Worm (Caenorhabditis elegans) whole organism, early embryonic: ENCODE measurements around the gene T22B7.22.

Source experiments
- F13C5.2 ChIP-seq: sonication (generic microtip); optimal IDR thresholded peaks from 2 replicates; lab custom pipeline; 2017; ENCODE audit warnings: mild to moderate bottlenecking, missing genetic modification characterization, inconsistent platforms, missing compliant biosample characterization
- ama-1 ChIP-seq: fragments of 150-350 bp; optimal IDR thresholded peaks from 2 replicates; lab custom pipeline; 2014
- flt-1 ChIP-seq: fragments of 200-800 bp; sonication (Bioruptor generic); IDR thresholded peaks from 2 replicates; pipeline ENCODE4 v1.3.6; 2022; ENCODE audit warnings: missing genetic modification characterization, missing compliant biosample characterization
- hnd-1 ChIP-seq: sonication (generic microtip); optimal IDR thresholded peaks from 2 replicates; lab custom pipeline; 2016; ENCODE audit warnings: missing genetic modification characterization, missing compliant biosample characterization
- pes-1 ChIP-seq: fragments of 200-800 bp; sonication (Bioruptor generic); IDR thresholded peaks from 2 replicates; pipeline ENCODE4 v1.3.6; 2022; ENCODE audit warnings: missing genetic modification reagents, missing genetic modification characterization, missing compliant biosample characterization
- tbx-37 ChIP-seq: fragments of 200-800 bp; sonication (Bioruptor generic); conservative IDR thresholded peaks from 2 replicates; pipeline ENCODE4 v1.3.6; 2022; ENCODE audit warnings: missing genetic modification reagents, missing genetic modification characterization, missing compliant biosample characterization

- TF ChIP-seq ama-1 (lab: Kevin White, UChicago): no peak
- TF ChIP-seq F13C5.2 (tag; lab: Kevin White, UChicago): no peak
- no peak for TF ChIP-seq hnd-1
- no peak for TF ChIP-seq tbx-37 (GFP tag; lab: Robert Waterston, UW)
- TF ChIP-seq pes-1 (GFP tag; lab: Robert Waterston, UW): no peak
- TF ChIP-seq flt-1: no peak
Observed at ce11 chrX:5689077-5689476, 29.3 kb downstream of the T22B7.22 start.
